Fruit fly (Drosophila melanogaster) whole organism, embryonic: ENCODE results near the gene Bili.
A peak's percentile ranks its signal among the peaks of the same experiment; 100 is the strongest.

Experiments
- Blimp-1 ChIP-seq: fragments of 200-800 bp; sonication (Bioruptor generic); optimal IDR thresholded peaks from 3 replicates; lab custom pipeline; 2018; ENCODE audit warnings: missing biosample characterization, missing genetic modification characterization, mild to moderate bottlenecking, moderate library complexity, missing genetic modification reagents
- CG1024 ChIP-seq: fragments of 200-800 bp; sonication (Bioruptor generic); IDR thresholded peaks from 2 replicates; pipeline ENCODE4 v1.3.6; 2022; ENCODE audit warnings: missing biosample characterization, missing genetic modification characterization
- CG11398 ChIP-seq: fragments of 200-800 bp; sonication (Bioruptor generic); optimal IDR thresholded peaks from 2 replicates; lab custom pipeline; 2016; ENCODE audit warnings: missing biosample characterization, missing genetic modification characterization
- CG12942 ChIP-seq: fragments of 200-800 bp; sonication (Bioruptor generic); optimal IDR thresholded peaks from 3 replicates; lab custom pipeline; 2016; ENCODE audit warnings: missing biosample characterization, missing genetic modification characterization
- CG14050 ChIP-seq: fragments of 200-800 bp; sonication (Bioruptor generic); IDR thresholded peaks from 3 replicates; pipeline ENCODE4 v1.3.6; 2022; ENCODE audit warnings: missing biosample characterization, missing genetic modification characterization
- CG14441 ChIP-seq: fragments of 200-800 bp; sonication (Bioruptor generic); IDR thresholded peaks from 2 replicates; pipeline ENCODE4 v1.3.6; 2022; ENCODE audit warnings: missing biosample characterization, missing genetic modification characterization
- CG15073 ChIP-seq: fragments of 200-800 bp; sonication (Bioruptor generic); optimal IDR thresholded peaks from 2 replicates; lab custom pipeline; 2016; ENCODE audit warnings: missing biosample characterization, missing genetic modification characterization
- CG1832 ChIP-seq: fragments of 200-800 bp; sonication (Bioruptor generic); optimal IDR thresholded peaks from 2 replicates; lab custom pipeline; 2017; ENCODE audit warnings: missing biosample characterization, mild to moderate bottlenecking, missing genetic modification characterization, inconsistent platforms
- CG2120 ChIP-seq: fragments of 200-800 bp; sonication (Bioruptor generic); optimal IDR thresholded peaks from 3 replicates; lab custom pipeline; 2016; ENCODE audit warnings: missing biosample characterization, missing genetic modification characterization
- CG30403 ChIP-seq: fragments of 200-800 bp; sonication (Bioruptor generic); optimal IDR thresholded peaks from 3 replicates; lab custom pipeline; 2016; ENCODE audit warnings: missing biosample characterization, missing genetic modification characterization
- CG3065 ChIP-seq: fragments of 200-800 bp; sonication (Bioruptor generic); optimal IDR thresholded peaks from 2 replicates; lab custom pipeline; 2016; ENCODE audit warnings: missing biosample characterization, missing genetic modification characterization
- CG4282 ChIP-seq: fragments of 200-800 bp; sonication (Bioruptor generic); optimal IDR thresholded peaks from 2 replicates; lab custom pipeline; 2016; ENCODE audit warnings: missing biosample characterization, missing genetic modification characterization
- CG4424 ChIP-seq: fragments of 200-800 bp; sonication (Bioruptor generic); optimal IDR thresholded peaks from 3 replicates; lab custom pipeline; 2016; ENCODE audit warnings: missing biosample characterization, missing genetic modification characterization
- CG4730 ChIP-seq: fragments of 200-800 bp; sonication (Bioruptor generic); IDR thresholded peaks from 2 replicates; pipeline ENCODE4 v1.3.6; 2022; ENCODE audit warnings: missing biosample characterization, missing genetic modification characterization
- CG6689 ChIP-seq: fragments of 200-800 bp; sonication (Bioruptor generic); IDR thresholded peaks from 2 replicates; pipeline ENCODE4 v1.3.6; 2022; ENCODE audit warnings: missing biosample characterization, missing genetic modification characterization
- CG7372 ChIP-seq: fragments of 200-800 bp; sonication (Bioruptor generic); IDR thresholded peaks from 2 replicates; pipeline ENCODE4 v1.3.6; 2022; ENCODE audit warnings: missing biosample characterization, missing genetic modification characterization
- CG8924 ChIP-seq: fragments of 200-800 bp; optimal IDR thresholded peaks from 3 replicates; lab custom pipeline; 2019; ENCODE audit warnings: missing biosample characterization, mild to moderate bottlenecking, missing genetic modification characterization, moderate library complexity
- CG9609 ChIP-seq: fragments of 200-800 bp; sonication (Bioruptor generic); optimal IDR thresholded peaks from 3 replicates; lab custom pipeline; 2016; ENCODE audit warnings: missing biosample characterization, missing genetic modification characterization
- CTCF ChIP-seq: fragments of 200-800 bp; sonication (Bioruptor generic); optimal IDR thresholded peaks from 2 replicates; lab custom pipeline; 2017; ENCODE audit warnings: missing biosample characterization, mild to moderate bottlenecking, missing genetic modification characterization, moderate library complexity
- CoRest ChIP-seq: fragments of 200-800 bp; sonication (Bioruptor generic); optimal IDR thresholded peaks from 3 replicates; lab custom pipeline; 2018; ENCODE audit warnings: missing biosample characterization, mild to moderate bottlenecking, missing genetic modification characterization, moderate library complexity
- D19B ChIP-seq: fragments of 200-800 bp; sonication (Bioruptor generic); optimal IDR thresholded peaks from 2 replicates; lab custom pipeline; 2017; ENCODE audit warnings: missing biosample characterization, mild to moderate bottlenecking, missing genetic modification characterization
- Fer3 ChIP-seq: fragments of 200-800 bp; sonication (Bioruptor generic); optimal IDR thresholded peaks from 2 replicates; lab custom pipeline; 2018; ENCODE audit warnings: missing biosample characterization, mild to moderate bottlenecking, missing genetic modification characterization, moderate library complexity
- Gsc ChIP-seq: fragments of 200-800 bp; sonication (Bioruptor generic); IDR thresholded peaks from 2 replicates; pipeline ENCODE4 v1.3.6; 2022; ENCODE audit warnings: missing biosample characterization, missing genetic modification characterization
- HLH3B ChIP-seq: fragments of 200-800 bp; sonication (Bioruptor generic); IDR thresholded peaks from 2 replicates; pipeline ENCODE4 v1.3.6; 2022; ENCODE audit warnings: missing biosample characterization, missing genetic modification characterization
- HLH54F ChIP-seq: fragments of 200-800 bp; sonication (Bioruptor generic); optimal IDR thresholded peaks from 3 replicates; lab custom pipeline; 2016; ENCODE audit warnings: missing biosample characterization, missing genetic modification characterization
- Hey ChIP-seq: fragments of 200-800 bp; sonication (Bioruptor generic); optimal IDR thresholded peaks from 3 replicates; lab custom pipeline; 2018; ENCODE audit warnings: missing biosample characterization, mild to moderate bottlenecking, missing genetic modification characterization
- Lpt ChIP-seq: fragments of >200 bp; optimal IDR thresholded peaks from 2 replicates; lab custom pipeline; 2018; ENCODE audit warnings: missing biosample characterization, missing genetic modification characterization
- Mad ChIP-seq: fragments of 200-800 bp; sonication (Bioruptor generic); optimal IDR thresholded peaks from 2 replicates; lab custom pipeline; 2016; ENCODE audit warnings: missing biosample characterization, missing genetic modification characterization
- NC2β ChIP-seq: fragments of 200-800 bp; sonication (Bioruptor generic); optimal IDR thresholded peaks from 2 replicates; lab custom pipeline; 2016; ENCODE audit warnings: missing biosample characterization, missing genetic modification characterization
- Neu2 ChIP-seq: fragments of 200-800 bp; sonication (Bioruptor generic); optimal IDR thresholded peaks from 3 replicates; lab custom pipeline; 2016; ENCODE audit warnings: missing biosample characterization, missing genetic modification characterization, borderline replicate concordance
- PHDP ChIP-seq: fragments of 200-800 bp; sonication (Bioruptor generic); optimal IDR thresholded peaks from 3 replicates; lab custom pipeline; 2018; ENCODE audit warnings: missing biosample characterization, mild to moderate bottlenecking, missing genetic modification characterization, moderate library complexity
- Spps ChIP-seq: fragments of 200-800 bp; sonication (Bioruptor generic); optimal IDR thresholded peaks from 2 replicates; lab custom pipeline; 2018; ENCODE audit warnings: missing biosample characterization, mild to moderate bottlenecking, missing genetic modification characterization
- az2 ChIP-seq: fragments of 200-800 bp; sonication (Bioruptor generic); optimal IDR thresholded peaks from 3 replicates; lab custom pipeline; 2016; ENCODE audit warnings: missing biosample characterization, missing genetic modification characterization
- chif ChIP-seq, 2 experiments: fragments of 200-800 bp; sonication (Bioruptor generic); optimal IDR thresholded peaks; 3 replicates each; lab custom pipeline; 2016; ENCODE audit warnings: missing biosample characterization in 2 of 2, missing genetic modification characterization in 2 of 2
- ci ChIP-seq: fragments of 200-800 bp; sonication (Bioruptor generic); IDR thresholded peaks from 3 replicates; pipeline ENCODE4 v1.3.6; 2022; ENCODE audit warnings: missing biosample characterization, missing genetic modification characterization
- da ChIP-seq: fragments of 200-800 bp; sonication (Bioruptor generic); optimal IDR thresholded peaks from 2 replicates; lab custom pipeline; 2016; ENCODE audit warnings: missing biosample characterization, missing genetic modification characterization
- dimm ChIP-seq: fragments of 200-800 bp; sonication (Bioruptor generic); IDR thresholded peaks from 2 replicates; pipeline ENCODE4 v1.3.6; 2022; ENCODE audit warnings: missing biosample characterization, missing genetic modification characterization
- emc ChIP-seq: fragments of 200-800 bp; sonication (Bioruptor generic); optimal IDR thresholded peaks from 2 replicates; lab custom pipeline; 2016; ENCODE audit warnings: missing biosample characterization, missing genetic modification characterization
- fd3F ChIP-seq: fragments of 200-800 bp; sonication (Bioruptor generic); optimal IDR thresholded peaks from 2 replicates; lab custom pipeline; 2018; ENCODE audit warnings: missing biosample characterization, mild to moderate bottlenecking, missing genetic modification characterization, moderate library complexity
- gcm2 ChIP-seq: fragments of 200-800 bp; sonication (Bioruptor generic); optimal IDR thresholded peaks from 2 replicates; lab custom pipeline; 2016; ENCODE audit warnings: missing biosample characterization, missing genetic modification characterization
- gt ChIP-seq: fragments of 200-800 bp; sonication (Bioruptor generic); IDR thresholded peaks from 2 replicates; pipeline ENCODE4 v1.3.6; 2022; ENCODE audit warnings: missing biosample characterization, missing genetic modification characterization
- ham ChIP-seq: fragments of 200-800 bp; sonication (Bioruptor generic); IDR thresholded peaks from 2 replicates; pipeline ENCODE4 v1.3.6; 2022; ENCODE audit warnings: missing biosample characterization, missing genetic modification characterization
- hth ChIP-seq: fragments of >200 bp; optimal IDR thresholded peaks from 2 replicates; lab custom pipeline; 2017; ENCODE audit warnings: inconsistent platforms
- jigr1 ChIP-seq: fragments of 200-800 bp; sonication (Bioruptor generic); IDR thresholded peaks from 3 replicates; pipeline ENCODE4 v1.3.6; 2022; ENCODE audit warnings: missing biosample characterization, missing genetic modification characterization
- oc ChIP-seq: fragments of 200-800 bp; sonication (Bioruptor generic); optimal IDR thresholded peaks from 2 replicates; lab custom pipeline; 2018; ENCODE audit warnings: missing biosample characterization, mild to moderate bottlenecking, missing genetic modification characterization, moderate library complexity
- p53 ChIP-seq: fragments of 200-800 bp; sonication (Bioruptor generic); optimal IDR thresholded peaks from 2 replicates; lab custom pipeline; 2016; ENCODE audit warnings: missing biosample characterization, missing genetic modification characterization
- pros ChIP-seq: fragments of 200-800 bp; sonication (Bioruptor generic); optimal IDR thresholded peaks from 3 replicates; lab custom pipeline; 2019; ENCODE audit warnings: missing biosample characterization, mild to moderate bottlenecking, missing genetic modification characterization, moderate library complexity
- pum ChIP-seq: fragments of 200-800 bp; sonication (Bioruptor generic); optimal IDR thresholded peaks from 2 replicates; lab custom pipeline; 2016; ENCODE audit warnings: missing biosample characterization, missing genetic modification characterization
- so ChIP-seq: fragments of 200-800 bp; sonication (Bioruptor generic); IDR thresholded peaks from 3 replicates; pipeline ENCODE4 v1.3.6; 2022; ENCODE audit warnings: missing biosample characterization, missing genetic modification characterization
- stc ChIP-seq: fragments of 200-800 bp; sonication (Bioruptor generic); IDR thresholded peaks from 2 replicates; pipeline ENCODE4 v1.3.6; 2022; ENCODE audit warnings: missing biosample characterization, missing genetic modification characterization
- sug ChIP-seq: fragments of 200-800 bp; optimal IDR thresholded peaks from 2 replicates; lab custom pipeline; 2019; ENCODE audit warnings: missing biosample characterization, mild to moderate bottlenecking, missing genetic modification characterization, moderate library complexity
- tio ChIP-seq: fragments of 200-800 bp; sonication (Bioruptor generic); optimal IDR thresholded peaks from 2 replicates; lab custom pipeline; 2017; ENCODE audit warnings: missing biosample characterization, missing genetic modification characterization, inconsistent platforms
- zfh2 ChIP-seq: fragments of 200-800 bp; sonication (Bioruptor generic); optimal IDR thresholded peaks from 2 replicates; lab custom pipeline; 2016; ENCODE audit warnings: missing biosample characterization, missing genetic modification characterization

The Bili gene

dm6 chr3R:25137565-25138367 lies 6.7 kb downstream of the Bili start, which contains the start of gene danr (continued):
- peak; percentile 65 for TF ChIP-seq pros (GFP tag; lab: Kevin White, UChicago)
- TF ChIP-seq ci (GFP tag; lab: Robert Waterston, UW): no peak
- TF ChIP-seq Mad (GFP tag; lab: Kevin White, UChicago): no peak
- no peak for TF ChIP-seq jigr1 (GFP tag; lab: Robert Waterston, UW)
- TF ChIP-seq stc (GFP tag; lab: Robert Waterston, UW): no peak
- TF ChIP-seq CG4424: no peak
- TF ChIP-seq Hey: no peak
- TF ChIP-seq CTCF (GFP tag; lab: Kevin White, UChicago): no peak
- TF ChIP-seq so (GFP tag; lab: Robert Waterston, UW): no peak
- TF ChIP-seq oc (tag; lab: Kevin White, UChicago): no peak
- TF ChIP-seq NC2β (GFP tag; lab: Kevin White, UChicago): no peak
- TF ChIP-seq pum: no peak
- no peak for TF ChIP-seq fd3F (GFP tag; lab: Kevin White, UChicago)
- TF ChIP-seq CG14050 (GFP tag; lab: Robert Waterston, UW): no peak
- TF ChIP-seq CG1832: peak; percentile 64
- no peak for TF ChIP-seq CG9609 (GFP tag; lab: Kevin White, UChicago)
- TF ChIP-seq sug (tag; lab: Kevin White, UChicago): no peak

dm6 chr3R:25152342-25152741 lies 21.2 kb downstream of the Bili start:
- no peak for TF ChIP-seq zfh2 (GFP tag; lab: Kevin White, UChicago)
- TF ChIP-seq p53 (GFP tag; lab: Kevin White, UChicago): no peak
- TF ChIP-seq CG6689: no peak
- no peak for TF ChIP-seq Gsc (GFP tag; lab: Robert Waterston, UW)
- TF ChIP-seq Spps (tag; lab: Kevin White, UChicago): no peak
- TF ChIP-seq az2: no peak
- TF ChIP-seq Blimp-1 (GFP tag; lab: Kevin White, UChicago): no peak
- TF ChIP-seq CG11398 (GFP tag; lab: Kevin White, UChicago): no peak
- peak; percentile 27 for TF ChIP-seq CoRest (tag; lab: Kevin White, UChicago)
- no peak for TF ChIP-seq CG1024 (GFP tag; lab: Robert Waterston, UW)
- TF ChIP-seq chif (GFP tag; optimal IDR thresholded peaks at IDR 0.05; lab: Kevin White, UChicago): no peak
- no peak for TF ChIP-seq HLH3B (GFP tag; lab: Robert Waterston, UW)
- TF ChIP-seq PHDP: no peak
- no peak for TF ChIP-seq CG4282 (GFP tag; lab: Kevin White, UChicago)
- no peak for TF ChIP-seq CG4730
- TF ChIP-seq Fer3: peak; percentile 25
- TF ChIP-seq CG14441 (GFP tag; lab: Robert Waterston, UW): no peak
- TF ChIP-seq emc (GFP tag; lab: Kevin White, UChicago): no peak
- TF ChIP-seq CG12942 (GFP tag; lab: Kevin White, UChicago): no peak
- TF ChIP-seq CG3065 (GFP tag; lab: Kevin White, UChicago): no peak
- TF ChIP-seq gt (GFP tag; lab: Robert Waterston, UW): no peak
- TF ChIP-seq CG2120 (GFP tag; lab: Kevin White, UChicago): peak; percentile 36
- TF ChIP-seq gcm2: no peak
- TF ChIP-seq Neu2 (GFP tag; lab: Kevin White, UChicago): no peak
- TF ChIP-seq D19B (GFP tag; lab: Kevin White, UChicago): no peak
- TF ChIP-seq da: no peak
- no peak for TF ChIP-seq CG7372 (GFP tag; lab: Robert Waterston, UW)
- no peak for TF ChIP-seq Lpt (GFP tag; lab: Kevin White, UChicago)
- TF ChIP-seq dimm: no peak
- TF ChIP-seq HLH54F: no peak
- no peak for TF ChIP-seq hth
- no peak for TF ChIP-seq ham (GFP tag; lab: Robert Waterston, UW)
- TF ChIP-seq CG30403: no peak
- no peak for TF ChIP-seq tio
- TF ChIP-seq CG8924: peak; percentile 35
- TF ChIP-seq CG15073 (GFP tag; lab: Kevin White, UChicago): no peak
